Worm (Caenorhabditis elegans): ENCODE data around the gene dyci-1.

dyci-1 gene

DNA sequence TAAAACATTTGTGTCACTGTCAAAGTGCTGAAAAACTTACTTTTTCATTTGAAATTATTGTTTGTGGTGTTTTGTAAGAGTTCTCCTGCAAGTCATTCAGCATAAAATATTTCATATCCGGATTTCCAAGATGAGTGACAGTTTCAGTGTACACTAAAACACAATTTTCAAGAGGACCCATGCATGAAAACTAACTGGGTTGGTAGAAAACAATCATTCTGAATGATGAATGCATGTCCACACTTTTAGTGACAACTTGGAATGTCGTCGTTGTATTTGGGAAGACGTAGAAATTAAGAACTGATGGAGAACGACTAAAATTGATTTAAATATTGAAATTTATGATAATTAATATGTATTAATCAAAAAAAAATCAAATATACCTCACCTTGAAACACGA lies 36.6 kb upstream of the dyci-1 start:
- TF ChIP-seq nhr-11 (tag; optimal IDR thresholded peaks at IDR 0.05) (no peak), unc-62 (GFP tag; optimal IDR thresholded peaks at IDR 0.05 in 1 of 2) (peak in 1 of 2 experiments; percentile 98), unc-62 (tag; optimal IDR thresholded peaks at IDR 0.05) (no peak)

- no peak for TF ChIP-seq rbr-2 (tag; optimal IDR thresholded peaks at IDR 0.05)
- no peak for TF ChIP-seq ceh-20 (GFP tag; IDR thresholded peaks at IDR 0.05)
- no peak for TF ChIP-seq F44E2.7 (GFP tag; IDR thresholded peaks at IDR 0.05)
- TF ChIP-seq aha-1 (tag) = no peak
- TF ChIP-seq ceh-44 (GFP tag; IDR thresholded peaks at IDR 0.05) = no peak
- TF ChIP-seq dmd-9 (GFP tag; IDR thresholded peaks at IDR 0.05) = no peak
- no peak for TF ChIP-seq mdl-1 (tag; optimal IDR thresholded peaks at IDR 0.05)
- TF ChIP-seq unc-62 (GFP tag; optimal IDR thresholded peaks at IDR 0.05 in 1 of 2) = no peak
- no peak for TF ChIP-seq unc-62 (tag; optimal IDR thresholded peaks at IDR 0.05)
- TF ChIP-seq nhr-102 (tag; optimal IDR thresholded peaks at IDR 0.05) = no peak
- TF ChIP-seq duxl-1 (tag; optimal IDR thresholded peaks at IDR 0.05; ENCODE audit: poor library complexity) = no peak
- TF ChIP-seq nhr-48 (tag; optimal IDR thresholded peaks at IDR 0.05) = no peak
- TF ChIP-seq fos-1 (tag; optimal IDR thresholded peaks at IDR 0.05) = no peak
- TF ChIP-seq ztf-11 (tag; optimal IDR thresholded peaks at IDR 0.05) = no peak
- no peak for TF ChIP-seq F37D6.2 (tag; optimal IDR thresholded peaks at IDR 0.05)
- TF ChIP-seq zfp-2 (tag; optimal IDR thresholded peaks at IDR 0.05) = no peak
- TF ChIP-seq spr-3 (GFP tag; optimal IDR thresholded peaks at IDR 0.05) = no peak
- no peak for TF ChIP-seq egl-27 (tag; optimal IDR thresholded peaks at IDR 0.05)
- no peak for TF ChIP-seq unc-39 (tag; optimal IDR thresholded peaks at IDR 0.05)
- TF ChIP-seq zag-1 (tag; optimal IDR thresholded peaks at IDR 0.05) = no peak
- TF ChIP-seq nhr-28 (tag; optimal IDR thresholded peaks at IDR 0.05) = peak; percentile 4
- no peak for TF ChIP-seq nhr-237 (tag; optimal IDR thresholded peaks at IDR 0.05)
- TF ChIP-seq ces-1 (GFP tag; optimal IDR thresholded peaks at IDR 0.05) = no peak
- TF ChIP-seq nhr-6 (tag; optimal IDR thresholded peaks at IDR 0.05) = no peak
- TF ChIP-seq dmd-8 (GFP tag; IDR thresholded peaks at IDR 0.05) = no peak
- no peak for TF ChIP-seq mxl-3 (GFP tag; optimal IDR thresholded peaks at IDR 0.05)
- TF ChIP-seq daf-8 (GFP tag; IDR thresholded peaks at IDR 0.05) = no peak
- no peak for TF ChIP-seq nhr-10 (tag; optimal IDR thresholded peaks at IDR 0.05)
- TF ChIP-seq php-3 (GFP tag; IDR thresholded peaks at IDR 0.05) = peak; percentile 54; the same call in 1 of the 2 replicates
- no peak for TF ChIP-seq zfp-3 (GFP tag; conservative IDR thresholded peaks at IDR 0.05)
- TF ChIP-seq mes-2 (tag; optimal IDR thresholded peaks at IDR 0.05; ENCODE audit: poor library complexity, severe bottlenecking) = no peak
- no peak for TF ChIP-seq snpc-1.2 (GFP tag; IDR thresholded peaks at IDR 0.05)
- TF ChIP-seq ZK546.5 (tag; optimal IDR thresholded peaks at IDR 0.05) = no peak
- TF ChIP-seq saeg-2 (GFP tag; IDR thresholded peaks at IDR 0.05) = no peak
- no peak for TF ChIP-seq ctbp-1 (GFP tag; IDR thresholded peaks at IDR 0.05)
- TF ChIP-seq Y48G9A.11 (GFP tag; IDR thresholded peaks at IDR 0.05) = no peak
- no peak for TF ChIP-seq T26A8.4 (GFP tag; IDR thresholded peaks at IDR 0.05)
- no peak for TF ChIP-seq spr-1 (tag; optimal IDR thresholded peaks at IDR 0.05)
- TF ChIP-seq dmd-6 (GFP tag; IDR thresholded peaks at IDR 0.05) = peak; percentile 64; the same call in 1 of the 2 replicates
- no peak for TF ChIP-seq lin-29 (GFP tag; IDR thresholded peaks at IDR 0.05)
- TF ChIP-seq tra-1 (GFP tag; IDR thresholded peaks at IDR 0.05) = no peak
- TF ChIP-seq daf-16 (GFP tag; optimal IDR thresholded peaks at IDR 0.05) = no peak
- peak; percentile 84 for TF ChIP-seq daf-16 (tag; optimal IDR thresholded peaks at IDR 0.05)
- peak; percentile 74 for TF ChIP-seq dve-1 (tag; optimal IDR thresholded peaks at IDR 0.05; ENCODE audit: insufficient read depth)
- no peak for TF ChIP-seq arid-1 (GFP tag; conservative IDR thresholded peaks at IDR 0.05)
- TF ChIP-seq pqm-1 (tag; optimal IDR thresholded peaks at IDR 0.05) = peak; percentile 55
- no peak for TF ChIP-seq mep-1 (tag; optimal IDR thresholded peaks at IDR 0.05)
- no peak for TF ChIP-seq hlh-30 (tag; optimal IDR thresholded peaks at IDR 0.05; ENCODE audit: insufficient read depth)
- TF ChIP-seq Y105C5A.15 (GFP tag; IDR thresholded peaks at IDR 0.05) = no peak
- no peak for TF ChIP-seq mxl-2 (GFP tag; conservative IDR thresholded peaks at IDR 0.05)
Measured at ce11 chrIV:6818369-6818768, 33.3 kb upstream of the dyci-1 start, which contains the start of gene C17H12.8. TSS of gene C17H12.8 (plus strand) at chrIV:6818703.

All from whole organism, L4 larva.